Worm (Caenorhabditis elegans) whole organism, L3 larva: Measurements from ENCODE around the gene C08F1.8.

Experiments used
- R02D3.7 ChIP-seq: fragments of 150-350 bp; optimal IDR thresholded peaks from 2 replicates; lab custom pipeline; 2014; ENCODE audit warnings: missing biosample characterization, missing genetic modification characterization
- ZK546.5 ChIP-seq: sonication (generic microtip); optimal IDR thresholded peaks from 2 replicates; lab custom pipeline; 2017; ENCODE audit warnings: missing biosample characterization, missing genetic modification characterization
- aly-2 ChIP-seq: fragments of 150-350 bp; optimal IDR thresholded peaks from 2 replicates; lab custom pipeline; 2014; ENCODE audit warnings: missing biosample characterization, missing genetic modification characterization
- ceh-16 ChIP-seq: sonication (generic microtip); optimal IDR thresholded peaks from 2 replicates; lab custom pipeline; 2017; ENCODE audit warnings: missing biosample characterization, missing genetic modification characterization
- ceh-28 ChIP-seq: fragments of 150-350 bp; optimal IDR thresholded peaks from 2 replicates; lab custom pipeline; 2014; ENCODE audit warnings: missing biosample characterization, missing genetic modification reagents, missing genetic modification characterization
- ceh-82 ChIP-seq: fragments of 150-350 bp; optimal IDR thresholded peaks from 2 replicates; lab custom pipeline; 2014; ENCODE audit warnings: missing biosample characterization, missing genetic modification characterization
- ceh-9 ChIP-seq: sonication (generic microtip); optimal IDR thresholded peaks from 2 replicates; lab custom pipeline; 2018; ENCODE audit warnings: missing biosample characterization, missing genetic modification characterization
- daf-12 ChIP-seq: fragments of 150-350 bp; optimal IDR thresholded peaks from 2 replicates; lab custom pipeline; 2014; ENCODE audit warnings: missing biosample characterization, missing genetic modification reagents, missing genetic modification characterization
- egl-5 ChIP-seq: fragments of 150-350 bp; optimal IDR thresholded peaks from 2 replicates; lab custom pipeline; 2017; ENCODE audit warnings: missing biosample characterization, missing genetic modification reagents, missing genetic modification characterization, inconsistent platforms
- elt-1 ChIP-seq: fragments of 150-350 bp; optimal IDR thresholded peaks from 2 replicates; lab custom pipeline; 2014; ENCODE audit warnings: missing biosample characterization, missing genetic modification characterization
- elt-2 ChIP-seq: sonication (generic microtip); optimal IDR thresholded peaks from 2 replicates; lab custom pipeline; 2016; ENCODE audit warnings: missing genetic modification reagents, mild to moderate bottlenecking, missing genetic modification characterization, missing compliant biosample characterization
- elt-3 ChIP-seq, 3 experiments: fragments of 150-350 bp in 1 of 3; sonication (generic microtip) in 2 of 3; optimal IDR thresholded peaks; 2 replicates in 2 of 3; 4 replicates in 1 of 3; lab custom pipeline; 2014 to 2017; ENCODE audit warnings: missing biosample characterization in 3 of 3, missing genetic modification characterization in 3 of 3
- fkh-10 ChIP-seq: sonication (generic microtip); optimal IDR thresholded peaks from 2 replicates; lab custom pipeline; 2017; ENCODE audit warnings: missing biosample characterization, missing genetic modification reagents, missing genetic modification characterization
- fkh-2 ChIP-seq: fragments of 150-350 bp; optimal IDR thresholded peaks from 2 replicates; lab custom pipeline; 2014; ENCODE audit warnings: missing biosample characterization, missing genetic modification reagents, missing genetic modification characterization
- hmg-11 ChIP-seq: sonication (generic microtip); optimal IDR thresholded peaks from 2 replicates; lab custom pipeline; 2016; ENCODE audit warnings: missing genetic modification characterization, missing compliant biosample characterization
- jun-1 ChIP-seq: fragments of 150-350 bp; optimal IDR thresholded peaks from 2 replicates; lab custom pipeline; 2014; ENCODE audit warnings: missing biosample characterization, missing genetic modification reagents, missing genetic modification characterization
- lin-15B ChIP-seq: fragments of 150-350 bp; optimal IDR thresholded peaks from 2 replicates; lab custom pipeline; 2014; ENCODE audit warnings: missing biosample characterization, missing genetic modification characterization
- lin-39 ChIP-seq: fragments of 150-350 bp; optimal IDR thresholded peaks from 2 replicates; lab custom pipeline; 2018; ENCODE audit warnings: missing biosample characterization, missing genetic modification reagents, missing genetic modification characterization
- mdl-1 ChIP-seq: fragments of 150-350 bp; optimal IDR thresholded peaks from 2 replicates; lab custom pipeline; 2014; ENCODE audit warnings: missing biosample characterization, missing genetic modification characterization
- nfya-1 ChIP-seq: sonication (generic microtip); optimal IDR thresholded peaks from 2 replicates; lab custom pipeline; 2017; ENCODE audit warnings: missing genetic modification characterization, mild to moderate bottlenecking, missing compliant biosample characterization, antibody characterized with exemption, moderate library complexity; ENCODE audit not compliant: insufficient read depth
- nhr-11 ChIP-seq: fragments of 150-350 bp; optimal IDR thresholded peaks from 2 replicates; lab custom pipeline; 2014; ENCODE audit warnings: missing biosample characterization, missing genetic modification characterization
- nhr-28 ChIP-seq: fragments of 150-350 bp; optimal IDR thresholded peaks from 2 replicates; lab custom pipeline; 2014; ENCODE audit warnings: missing biosample characterization, missing genetic modification characterization
- nhr-43 ChIP-seq: sonication (generic microtip); optimal IDR thresholded peaks from 2 replicates; lab custom pipeline; 2016; ENCODE audit warnings: mild to moderate bottlenecking, missing genetic modification characterization, missing compliant biosample characterization; ENCODE audit not compliant: poor library complexity, severe bottlenecking
- nhr-67 ChIP-seq: fragments of 150-350 bp; optimal IDR thresholded peaks from 2 replicates; lab custom pipeline; 2014; ENCODE audit warnings: missing biosample characterization, missing genetic modification characterization
- nhr-76 ChIP-seq: fragments of 150-350 bp; sonication (generic microtip); optimal IDR thresholded peaks from 5 replicates; lab custom pipeline; 2014; ENCODE audit warnings: missing biosample characterization, missing genetic modification characterization
- pha-4 ChIP-seq: fragments of 150-350 bp; optimal IDR thresholded peaks from 2 replicates; lab custom pipeline; 2014; ENCODE audit warnings: missing biosample characterization, missing genetic modification reagents, missing genetic modification characterization
- skn-1 ChIP-seq: fragments of 150-350 bp; optimal IDR thresholded peaks from 2 replicates; lab custom pipeline; 2014; ENCODE audit warnings: missing biosample characterization, missing genetic modification characterization
- snpc-4 ChIP-seq: fragments of 150-350 bp; optimal IDR thresholded peaks from 2 replicates; lab custom pipeline; 2014; ENCODE audit warnings: missing biosample characterization, missing genetic modification characterization
- tbx-2 ChIP-seq: sonication (generic microtip); optimal IDR thresholded peaks from 2 replicates; lab custom pipeline; 2016; ENCODE audit warnings: mild to moderate bottlenecking, missing genetic modification characterization, missing compliant biosample characterization
- unc-39 ChIP-seq: sonication (generic microtip); optimal IDR thresholded peaks from 4 replicates; lab custom pipeline; 2017; ENCODE audit warnings: missing biosample characterization, missing genetic modification characterization
- unc-62 ChIP-seq: fragments of 150-350 bp; sonication (generic microtip); optimal IDR thresholded peaks from 4 replicates; lab custom pipeline; 2014; ENCODE audit warnings: missing biosample characterization, missing genetic modification reagents, missing genetic modification characterization
- zag-1 ChIP-seq: fragments of 150-350 bp; optimal IDR thresholded peaks from 2 replicates; lab custom pipeline; 2014; ENCODE audit warnings: missing biosample characterization, missing genetic modification characterization
- ztf-11 ChIP-seq: fragments of 150-350 bp; optimal IDR thresholded peaks from 2 replicates; lab custom pipeline; 2014; ENCODE audit warnings: missing biosample characterization, missing genetic modification characterization
- ztf-4 ChIP-seq: fragments of 150-350 bp; optimal IDR thresholded peaks from 2 replicates; lab custom pipeline; 2014; ENCODE audit warnings: missing biosample characterization, missing genetic modification characterization

C08F1.8 gene

DNA sequence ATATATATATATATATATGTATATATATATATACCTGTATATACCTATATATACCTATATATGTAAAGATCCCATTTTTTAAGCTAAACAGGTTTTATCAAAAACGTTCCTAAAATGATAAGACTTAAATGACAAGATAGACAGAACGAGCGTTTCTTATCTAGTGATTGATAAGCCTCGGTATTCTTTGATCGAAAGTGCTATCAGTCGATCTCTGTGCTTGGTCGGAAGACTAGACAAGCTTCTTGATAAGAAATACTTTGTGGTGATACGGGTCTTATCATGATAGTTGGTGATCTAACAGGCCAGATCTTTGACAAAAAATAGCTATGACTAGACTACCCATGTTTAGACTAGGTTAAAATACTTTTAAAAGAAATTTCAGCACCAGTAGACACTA, 43.6 kb upstream of the C08F1.8 start (continued):
- no peak for TF ChIP-seq nhr-76 (tag; lab: Kevin White, UChicago)
- TF ChIP-seq ztf-4 (tag; lab: Kevin White, UChicago) = no peak

DNA sequence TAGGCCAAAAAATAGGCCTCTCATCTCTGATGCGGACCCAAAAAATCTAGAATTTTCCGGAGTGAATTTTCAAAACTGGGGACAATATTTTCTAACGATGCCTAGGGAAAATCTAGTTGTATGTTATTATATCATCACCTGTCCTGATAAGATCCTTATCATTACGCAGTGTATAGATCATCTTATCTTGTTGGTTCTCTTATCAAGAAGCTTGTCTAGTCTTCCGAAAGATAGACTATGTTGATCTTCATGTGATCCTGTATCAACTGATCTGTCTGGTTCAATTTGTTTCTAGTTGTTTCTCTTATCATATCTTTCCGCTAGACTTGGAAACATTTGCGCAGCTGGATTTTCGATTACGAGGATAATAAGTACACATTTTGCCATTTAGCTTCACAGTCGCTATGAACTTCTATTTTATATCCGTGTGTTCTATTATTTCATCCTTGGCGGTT, 42.8 kb upstream of the C08F1.8 start, which contains the start of gene C52E2.3:
Gene C52E2.3, plus strand, starts transcription at position 405 of the 455 bp plus-strand sequence.
- no peak for TF ChIP-seq fkh-2 (tag; lab: Kevin White, UChicago)
- no peak for TF ChIP-seq unc-39 (tag; lab: Kevin White, UChicago)
- TF ChIP-seq nhr-43 (tag; lab: Kevin White, UChicago) = peak; percentile 64
- no peak for TF ChIP-seq egl-5
- no peak for TF ChIP-seq lin-15B
- no peak for TF ChIP-seq hmg-11
- TF ChIP-seq ztf-11 (tag; lab: Kevin White, UChicago) = no peak
- TF ChIP-seq ceh-9 (tag; lab: Kevin White, UChicago) = no peak
- TF ChIP-seq mdl-1 (tag; lab: Kevin White, UChicago) = no peak
- peak; percentile 51 for TF ChIP-seq elt-2
- TF ChIP-seq R02D3.7 (tag; lab: Kevin White, UChicago) = no peak
- no peak for TF ChIP-seq nhr-28
- no peak for TF ChIP-seq daf-12
- no peak for TF ChIP-seq snpc-4 (tag; lab: Kevin White, UChicago)
- no peak for TF ChIP-seq ZK546.5
- TF ChIP-seq fkh-10 = no peak
- no peak for TF ChIP-seq ceh-82 (tag; lab: Kevin White, UChicago)
- peak in 1 of 3 experiments; percentile 28 for TF ChIP-seq elt-3 (tag; optimal IDR thresholded peaks at IDR 0.05; lab: Kevin White, UChicago)
- no peak for TF ChIP-seq nfya-1 (tag; lab: Kevin White, UChicago)
- TF ChIP-seq nhr-67 = no peak
- TF ChIP-seq nhr-11 (tag; lab: Kevin White, UChicago) = no peak

- TF ChIP-seq mdl-1 (tag; lab: Kevin White, UChicago) = no peak
Observed at ce11 chrII:1850299-1850698, 42.2 kb upstream of the C08F1.8 start, which contains the start of gene fbxb-96. Gene fbxb-96 (minus strand): TSS chrII:1850399.

DNA sequence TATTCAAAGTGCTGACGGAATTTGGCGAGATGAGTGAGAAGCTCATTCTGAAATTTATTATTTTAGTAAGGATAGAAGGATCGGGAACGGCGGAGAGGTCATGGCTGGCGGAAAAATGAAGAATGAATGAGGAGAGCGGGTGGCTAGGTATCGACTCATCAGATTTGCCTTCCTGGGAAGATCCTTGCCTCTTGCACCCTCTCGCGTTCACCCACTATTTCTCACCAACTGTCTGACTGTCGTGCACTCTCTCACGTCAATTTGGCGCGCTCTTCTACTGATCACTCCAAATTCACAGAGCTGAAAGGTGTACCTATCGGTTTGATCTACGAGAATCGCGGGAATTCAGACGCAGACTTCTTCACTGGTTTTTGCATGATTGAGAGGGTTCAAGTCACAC, 40.0 kb upstream of the C08F1.8 start, which contains the start of gene fbxb-97:
Gene fbxb-97, minus strand, starts transcription at position 53 of the 400 bp plus-strand sequence.
- TF ChIP-seq unc-62 (GFP tag; lab: Kevin White, UChicago) = no peak
- no peak for TF ChIP-seq ztf-11 (tag; lab: Kevin White, UChicago)
- no peak for TF ChIP-seq elt-2
- TF ChIP-seq lin-39 (tag; lab: Kevin White, UChicago) = no peak
- TF ChIP-seq ceh-9 (tag; lab: Kevin White, UChicago) = no peak
- TF ChIP-seq ceh-28 (tag; lab: Kevin White, UChicago) = no peak
- no peak for TF ChIP-seq tbx-2 (tag; lab: Kevin White, UChicago)
- no peak for TF ChIP-seq fkh-10
- no peak for TF ChIP-seq daf-12
- TF ChIP-seq aly-2 (tag; lab: Kevin White, UChicago) = no peak
- no peak for TF ChIP-seq nhr-67
- TF ChIP-seq zag-1 (tag; lab: Kevin White, UChicago) = no peak

DNA sequence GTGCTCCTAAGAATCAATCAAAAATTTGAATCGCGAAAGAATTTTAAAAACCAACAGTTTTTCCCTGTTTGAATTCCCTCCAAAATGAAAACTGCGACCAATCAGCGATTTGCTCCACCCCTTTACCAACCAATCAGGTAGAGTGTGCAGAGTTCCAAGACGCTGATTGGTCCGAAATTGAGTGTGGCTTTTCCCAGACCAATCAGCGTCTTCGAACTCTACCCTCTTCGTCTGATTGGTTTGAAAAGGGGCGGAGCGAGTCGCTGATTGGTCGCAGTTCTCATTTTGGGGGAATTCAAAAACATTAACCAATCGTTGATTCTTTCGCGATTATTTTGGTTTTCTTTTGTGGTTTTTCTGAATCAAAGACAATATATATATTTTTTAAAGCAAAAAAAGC, 36.4 kb upstream of the C08F1.8 start:
- TF ChIP-seq ceh-16 (tag; lab: Kevin White, UChicago) = no peak
- peak; percentile 22 for TF ChIP-seq nfya-1 (tag; lab: Kevin White, UChicago)

- TF ChIP-seq tbx-2 (tag; lab: Kevin White, UChicago) = no peak
- TF ChIP-seq nhr-43 (tag; lab: Kevin White, UChicago) = no peak
- no peak for TF ChIP-seq snpc-4 (tag; lab: Kevin White, UChicago)
- no peak for TF ChIP-seq elt-1 (tag; lab: Kevin White, UChicago)
- TF ChIP-seq pha-4 (tag; lab: Kevin White, UChicago) = peak; percentile 73
- TF ChIP-seq egl-5 = no peak
- no peak for TF ChIP-seq fkh-2 (tag; lab: Kevin White, UChicago)
- TF ChIP-seq nhr-76 (tag; lab: Kevin White, UChicago) = no peak
- peak; percentile 17 for TF ChIP-seq skn-1 (tag; lab: Kevin White, UChicago)
- peak; percentile 20 for TF ChIP-seq jun-1 (tag; lab: Kevin White, UChicago)
- peak; percentile 94 for TF ChIP-seq elt-2
- TF ChIP-seq elt-3 (tag; optimal IDR thresholded peaks at IDR 0.05; lab: Kevin White, UChicago) = no peak
- TF ChIP-seq, all 47 proteins: peak for 4
Observed at ce11 chrII:1842894-1843293, 34.8 kb upstream of the C08F1.8 start, which contains the start of the genes C52E2.5 and C52E2.4. Gene C52E2.5 (minus strand): TSS chrII:1842936. Gene C52E2.4 (plus strand): TSS chrII:1843145.
